Fruit fly (Drosophila melanogaster) whole organism, embryonic: ENCODE data around the gene CG13721.
A peak's percentile ranks its signal among the peaks of the same experiment; 100 is the strongest.

Source experiments
- B-H1 ChIP-seq: fragments of 200-800 bp; sonication (Bioruptor generic); IDR thresholded peaks from 3 replicates; pipeline ENCODE4 v1.3.6; 2022; ENCODE audit warnings: missing biosample characterization, missing genetic modification characterization
- B-H2 ChIP-seq: fragments of 200-800 bp; sonication (Bioruptor generic); optimal IDR thresholded peaks from 2 replicates; lab custom pipeline; 2018; ENCODE audit warnings: missing biosample characterization, mild to moderate bottlenecking, missing genetic modification characterization
- Bteb2 ChIP-seq: fragments of 200-800 bp; sonication (Bioruptor generic); optimal IDR thresholded peaks from 2 replicates; lab custom pipeline; 2016; ENCODE audit warnings: missing biosample characterization, missing genetic modification characterization
- CG10979 ChIP-seq: fragments of 200-800 bp; sonication (Bioruptor generic); optimal IDR thresholded peaks from 2 replicates; lab custom pipeline; 2018; ENCODE audit warnings: missing biosample characterization, mild to moderate bottlenecking, missing genetic modification characterization, moderate library complexity
- CG13424 ChIP-seq: fragments of 200-800 bp; sonication (Bioruptor generic); optimal IDR thresholded peaks from 2 replicates; lab custom pipeline; 2019; ENCODE audit warnings: missing biosample characterization, mild to moderate bottlenecking, missing genetic modification characterization, moderate library complexity
- CG14710 ChIP-seq: fragments of 200-800 bp; sonication (Bioruptor generic); optimal IDR thresholded peaks from 3 replicates; lab custom pipeline; 2019; ENCODE audit warnings: missing biosample characterization, mild to moderate bottlenecking, missing genetic modification characterization, moderate library complexity
- CG15011 ChIP-seq: fragments of 200-800 bp; sonication (Bioruptor generic); optimal IDR thresholded peaks from 3 replicates; lab custom pipeline; 2018; ENCODE audit warnings: missing biosample characterization, mild to moderate bottlenecking, missing genetic modification characterization
- CG17359 ChIP-seq: fragments of 200-800 bp; sonication (Bioruptor generic); optimal IDR thresholded peaks from 3 replicates; lab custom pipeline; 2018; ENCODE audit warnings: missing biosample characterization, mild to moderate bottlenecking, missing genetic modification characterization, moderate library complexity
- CG17568 ChIP-seq: fragments of 200-800 bp; sonication (Bioruptor generic); optimal IDR thresholded peaks from 2 replicates; lab custom pipeline; 2018; ENCODE audit warnings: missing biosample characterization, mild to moderate bottlenecking, missing genetic modification characterization, moderate library complexity
- CG17802 ChIP-seq: fragments of 200-800 bp; sonication (Bioruptor generic); optimal IDR thresholded peaks from 2 replicates; lab custom pipeline; 2018; ENCODE audit warnings: missing biosample characterization, mild to moderate bottlenecking, missing genetic modification characterization, moderate library complexity
- CG3065 ChIP-seq: fragments of 200-800 bp; sonication (Bioruptor generic); optimal IDR thresholded peaks from 2 replicates; lab custom pipeline; 2016; ENCODE audit warnings: missing biosample characterization, missing genetic modification characterization
- CG31224 ChIP-seq: fragments of 200-800 bp; sonication (Bioruptor generic); IDR thresholded peaks from 2 replicates; pipeline ENCODE4 v1.3.6; 2022; ENCODE audit warnings: missing biosample characterization, missing genetic modification characterization
- CG32767 ChIP-seq: fragments of 200-800 bp; sonication (Bioruptor generic); IDR thresholded peaks from 2 replicates; pipeline ENCODE4 v1.3.6; 2022; ENCODE audit warnings: missing biosample characterization, missing genetic modification characterization
- CG34376 ChIP-seq: fragments of 200-800 bp; sonication (Bioruptor generic); optimal IDR thresholded peaks from 2 replicates; lab custom pipeline; 2018; ENCODE audit warnings: missing biosample characterization, mild to moderate bottlenecking, missing genetic modification characterization
- CG4328 ChIP-seq: fragments of 200-800 bp; sonication (Bioruptor generic); optimal IDR thresholded peaks from 3 replicates; lab custom pipeline; 2017; ENCODE audit warnings: missing biosample characterization, missing genetic modification reagents, missing genetic modification characterization
- CG4424 ChIP-seq: fragments of 200-800 bp; sonication (Bioruptor generic); optimal IDR thresholded peaks from 3 replicates; lab custom pipeline; 2016; ENCODE audit warnings: missing biosample characterization, missing genetic modification characterization
- CG4730 ChIP-seq: fragments of 200-800 bp; sonication (Bioruptor generic); IDR thresholded peaks from 2 replicates; pipeline ENCODE4 v1.3.6; 2022; ENCODE audit warnings: missing biosample characterization, missing genetic modification characterization
- CG8281 ChIP-seq: fragments of 200-800 bp; sonication (Bioruptor generic); optimal IDR thresholded peaks from 2 replicates; lab custom pipeline; 2018; ENCODE audit warnings: missing biosample characterization, mild to moderate bottlenecking, missing genetic modification characterization, moderate library complexity
- CG8765 ChIP-seq: fragments of 200-800 bp; sonication (Bioruptor generic); IDR thresholded peaks from 2 replicates; pipeline ENCODE4 v1.3.6; 2022; ENCODE audit warnings: missing biosample characterization, missing genetic modification characterization
- CG9727 ChIP-seq: fragments of 200-800 bp; sonication (Bioruptor generic); optimal IDR thresholded peaks from 3 replicates; lab custom pipeline; 2017; ENCODE audit warnings: missing biosample characterization, mild to moderate bottlenecking, missing genetic modification characterization
- Dbx ChIP-seq: fragments of 200-800 bp; sonication (Bioruptor generic); IDR thresholded peaks from 3 replicates; pipeline ENCODE4 v1.3.6; 2022; ENCODE audit warnings: missing biosample characterization, missing genetic modification characterization
- Drgx ChIP-seq: fragments of 200-800 bp; sonication (Bioruptor generic); IDR thresholded peaks from 2 replicates; pipeline ENCODE4 v1.3.6; 2022; ENCODE audit warnings: missing biosample characterization, missing genetic modification characterization
- Fer2 ChIP-seq: fragments of 200-800 bp; sonication (Bioruptor generic); optimal IDR thresholded peaks from 2 replicates; lab custom pipeline; 2018; ENCODE audit warnings: missing biosample characterization, mild to moderate bottlenecking, missing genetic modification characterization, moderate library complexity
- GATAe ChIP-seq: fragments of 200-800 bp; sonication (Bioruptor generic); conservative IDR thresholded peaks from 2 replicates; pipeline ENCODE4 v1.3.6; 2022; ENCODE audit warnings: missing biosample characterization, missing genetic modification characterization
- HLH3B ChIP-seq: fragments of 200-800 bp; sonication (Bioruptor generic); IDR thresholded peaks from 2 replicates; pipeline ENCODE4 v1.3.6; 2022; ENCODE audit warnings: missing biosample characterization, missing genetic modification characterization
- Hey ChIP-seq: fragments of 200-800 bp; sonication (Bioruptor generic); optimal IDR thresholded peaks from 3 replicates; lab custom pipeline; 2018; ENCODE audit warnings: missing biosample characterization, mild to moderate bottlenecking, missing genetic modification characterization
- Med ChIP-seq: fragments of 200-800 bp; sonication (Bioruptor generic); peaks from one replicate; lab custom pipeline; 2016; ENCODE audit warnings: missing biosample characterization, missing genetic modification characterization, mild to moderate bottlenecking, inconsistent platforms, moderate library complexity
- Sry-β ChIP-seq: fragments of 200-800 bp; sonication (Bioruptor generic); optimal IDR thresholded peaks from 2 replicates; lab custom pipeline; 2018; ENCODE audit warnings: missing biosample characterization, mild to moderate bottlenecking, missing genetic modification characterization, moderate library complexity
- Vsx1 ChIP-seq: fragments of 200-800 bp; sonication (Bioruptor generic); optimal IDR thresholded peaks from 2 replicates; lab custom pipeline; 2017; ENCODE audit warnings: missing biosample characterization, mild to moderate bottlenecking, missing genetic modification characterization, missing genetic modification reagents
- bcd ChIP-seq: fragments of 200-800 bp; sonication (Bioruptor generic); optimal IDR thresholded peaks from 2 replicates; lab custom pipeline; 2017; ENCODE audit warnings: missing biosample characterization, mild to moderate bottlenecking, missing genetic modification characterization
- chm ChIP-seq: fragments of 200-800 bp; sonication (Bioruptor generic); IDR thresholded peaks from 2 replicates; pipeline ENCODE4 v1.3.6; 2022; ENCODE audit warnings: missing biosample characterization, missing genetic modification characterization
- crol ChIP-seq: fragments of 200-800 bp; sonication (Bioruptor generic); IDR thresholded peaks from 2 replicates; pipeline ENCODE4 v1.3.6; 2022; ENCODE audit warnings: missing biosample characterization, missing genetic modification characterization
- dpn ChIP-seq, 2 experiments: fragments of 200-800 bp; sonication (Bioruptor generic); optimal IDR thresholded peaks; 3 replicates each; lab custom pipeline; 2016; ENCODE audit warnings: missing biosample characterization in 2 of 2, missing genetic modification characterization in 2 of 2
- ftz-f1 ChIP-seq: fragments of 200-800 bp; sonication (Bioruptor generic); optimal IDR thresholded peaks from 2 replicates; lab custom pipeline; 2016; ENCODE audit warnings: missing biosample characterization, missing genetic modification characterization
- gsb ChIP-seq: fragments of 200-800 bp; sonication (Bioruptor generic); IDR thresholded peaks from 2 replicates; pipeline ENCODE4 v1.3.6; 2022; ENCODE audit warnings: missing biosample characterization, missing genetic modification characterization
- h ChIP-seq: fragments of >200 bp; optimal IDR thresholded peaks from 2 replicates; lab custom pipeline; 2017
- hbn ChIP-seq: fragments of 200-800 bp; sonication (Bioruptor generic); IDR thresholded peaks from 2 replicates; pipeline ENCODE4 v1.3.6; 2022; ENCODE audit warnings: missing biosample characterization, missing genetic modification characterization; ENCODE audit not compliant: partially characterized antibody
- hth ChIP-seq: fragments of >200 bp; optimal IDR thresholded peaks from 2 replicates; lab custom pipeline; 2017; ENCODE audit warnings: inconsistent platforms
- mld ChIP-seq: fragments of 200-800 bp; sonication (Bioruptor generic); IDR thresholded peaks from 3 replicates; pipeline ENCODE4 v1.3.6; 2022; ENCODE audit warnings: missing biosample characterization, missing genetic modification characterization; ENCODE audit not compliant: partially characterized antibody
- nmo ChIP-seq: fragments of 200-800 bp; sonication (Bioruptor generic); optimal IDR thresholded peaks from 2 replicates; lab custom pipeline; 2018; ENCODE audit warnings: missing biosample characterization, mild to moderate bottlenecking, missing genetic modification characterization, moderate library complexity
- pb ChIP-seq: fragments of 200-800 bp; sonication (Bioruptor generic); optimal IDR thresholded peaks from 3 replicates; lab custom pipeline; 2016; ENCODE audit warnings: missing biosample characterization, missing genetic modification characterization
- pho ChIP-seq: fragments of 200-800 bp; sonication (Bioruptor generic); optimal IDR thresholded peaks from 2 replicates; lab custom pipeline; 2016; ENCODE audit warnings: missing biosample characterization, missing genetic modification characterization
- pita ChIP-seq: fragments of 200-800 bp; sonication (Bioruptor generic); optimal IDR thresholded peaks from 2 replicates; lab custom pipeline; 2017; ENCODE audit warnings: missing biosample characterization, mild to moderate bottlenecking, missing genetic modification characterization
- pros ChIP-seq: fragments of 200-800 bp; sonication (Bioruptor generic); optimal IDR thresholded peaks from 3 replicates; lab custom pipeline; 2019; ENCODE audit warnings: missing biosample characterization, mild to moderate bottlenecking, missing genetic modification characterization, moderate library complexity
- sens ChIP-seq: fragments of 200-800 bp; sonication (Bioruptor generic); peaks from one replicate; lab custom pipeline; 2016; ENCODE audit warnings: missing biosample characterization, missing genetic modification characterization
- seq ChIP-seq: fragments of 200-800 bp; sonication (Bioruptor generic); IDR thresholded peaks from 2 replicates; pipeline ENCODE4 v1.3.6; 2022; ENCODE audit warnings: missing biosample characterization, missing genetic modification characterization
- sr ChIP-seq: fragments of 200-800 bp; sonication (Bioruptor generic); IDR thresholded peaks from 3 replicates; pipeline ENCODE4 v1.3.6; 2022; ENCODE audit warnings: missing biosample characterization, missing genetic modification characterization
- stwl ChIP-seq: fragments of 200-800 bp; sonication (Bioruptor generic); optimal IDR thresholded peaks from 3 replicates; lab custom pipeline; 2018; ENCODE audit warnings: missing biosample characterization, mild to moderate bottlenecking, missing genetic modification characterization, moderate library complexity
- tin ChIP-seq: fragments of 200-800 bp; sonication (Bioruptor generic); optimal IDR thresholded peaks from 3 replicates; lab custom pipeline; 2016; ENCODE audit warnings: missing biosample characterization, missing genetic modification characterization
- tll ChIP-seq, 2 experiments: fragments of 200-800 bp in 1 of 2; fragments of >200 bp in 1 of 2; sonication (Bioruptor generic) in 1 of 2; optimal IDR thresholded peaks; 2 replicates each; lab custom pipeline; 2017 to 2019; ENCODE audit warnings: missing biosample characterization in 2 of 2, missing genetic modification characterization in 2 of 2, mild to moderate bottlenecking in 1 of 2, moderate library complexity in 1 of 2
- usp ChIP-seq: fragments of >200 bp; optimal IDR thresholded peaks from 2 replicates; lab custom pipeline; 2017; ENCODE audit warnings: missing biosample characterization, missing genetic modification characterization

The CG13721 gene

dm6 chr3L:4474946-4475470 lies 22.6 kb downstream of the CG13721 start (continued):
- peak; percentile 91 for TF ChIP-seq Vsx1 (GFP tag; lab: Kevin White, UChicago)
- no peak for TF ChIP-seq usp (GFP tag; lab: Kevin White, UChicago)
- peak; percentile 62 for TF ChIP-seq CG17802 (tag; lab: Kevin White, UChicago)
- peak; percentile 96 for TF ChIP-seq sens (GFP tag; lab: Kevin White, UChicago)
- no peak for TF ChIP-seq CG8765
- TF ChIP-seq h = no peak
- no peak for TF ChIP-seq crol (GFP tag; lab: Robert Waterston, UW)
- peak; percentile 40; the same call in 1 of the 2 replicates for TF ChIP-seq HLH3B (GFP tag; lab: Robert Waterston, UW)
- TF ChIP-seq CG31224 (GFP tag; lab: Robert Waterston, UW) = 0 out of 2 replicates have a peak, but pooled peaks have one; percentile 34
- 0 out of 3 replicates have a peak, but pooled peaks have one; percentile 50 for TF ChIP-seq Dbx (GFP tag; lab: Robert Waterston, UW)
- no peak for TF ChIP-seq hth (lab: Kevin White, UChicago)
- TF ChIP-seq CG4328 = peak; percentile 84
- peak; percentile 99 for TF ChIP-seq Med (GFP tag; lab: Kevin White, UChicago)
- peak; percentile 42 to 67 for TF ChIP-seq dpn (GFP tag; optimal IDR thresholded peaks at IDR 0.05; lab: Kevin White, UChicago)
- TF ChIP-seq pita = no peak
- peak; percentile 75 for TF ChIP-seq seq (GFP tag; lab: Robert Waterston, UW)
- TF ChIP-seq B-H1 (GFP tag; lab: Robert Waterston, UW) = peak; percentile 39; the same call in 1 of the 3 replicates
- TF ChIP-seq tll (GFP tag; optimal IDR thresholded peaks at IDR 0.05; lab: Kevin White, UChicago) = no peak
- TF ChIP-seq Bteb2 (GFP tag; lab: Kevin White, UChicago) = peak; percentile 78
- TF ChIP-seq tin (GFP tag; lab: Kevin White, UChicago) = peak; percentile 55
- TF ChIP-seq CG4730 (GFP tag; lab: Robert Waterston, UW) = no peak
- peak; percentile 73 for TF ChIP-seq Fer2 (tag; lab: Kevin White, UChicago)
- TF ChIP-seq CG8281 (tag; lab: Kevin White, UChicago) = peak; percentile 63
- peak; percentile 86 for TF ChIP-seq CG15011 (GFP tag; lab: Kevin White, UChicago)
- no peak for TF ChIP-seq ftz-f1
- no peak; the same call in 1 of the 2 replicates for TF ChIP-seq Drgx
- TF ChIP-seq GATAe (GFP tag; lab: Robert Waterston, UW) = no peak
- 0 out of 2 replicates have a peak, but pooled peaks have one; percentile 22 for TF ChIP-seq gsb (GFP tag; lab: Robert Waterston, UW)
- TF ChIP-seq Hey = peak; percentile 79
- TF ChIP-seq CG34376 (GFP tag; lab: Kevin White, UChicago) = peak; percentile 96
- no peak for TF ChIP-seq CG14710 (tag; lab: Kevin White, UChicago)
- peak; percentile 92 for TF ChIP-seq B-H2
- TF ChIP-seq CG4424 (GFP tag; lab: Kevin White, UChicago) = peak; percentile 80
- no peak for TF ChIP-seq pros (GFP tag; lab: Kevin White, UChicago)
- peak; percentile 39 for TF ChIP-seq CG3065 (GFP tag; lab: Kevin White, UChicago)
- peak; percentile 68 for TF ChIP-seq CG9727 (GFP tag; lab: Kevin White, UChicago)
- peak; percentile 86 for TF ChIP-seq CG17359
- TF ChIP-seq nmo (GFP tag; lab: Kevin White, UChicago) = peak; percentile 34
- peak; percentile 67 for TF ChIP-seq Sry-β (GFP tag; lab: Kevin White, UChicago)
- TF ChIP-seq chm (GFP tag; lab: Robert Waterston, UW) = peak; percentile 89; the same call in 1 of the 2 replicates
- TF ChIP-seq CG32767 (GFP tag; lab: Robert Waterston, UW) = peak; percentile 35; the same call in 1 of the 2 replicates
- TF ChIP-seq CG10979 = no peak
- TF ChIP-seq bcd (GFP tag; lab: Kevin White, UChicago) = peak; percentile 79
- TF ChIP-seq stwl (tag; lab: Kevin White, UChicago) = peak; percentile 27
- no peak for TF ChIP-seq hbn (GFP tag; lab: Robert Waterston, UW)
- peak; percentile 64 for TF ChIP-seq CG13424 (tag; lab: Kevin White, UChicago)
- TF ChIP-seq pho = peak; percentile 33
- TF ChIP-seq pb (GFP tag; lab: Kevin White, UChicago) = peak; percentile 63
- peak; percentile 98 for TF ChIP-seq CG17568
- peak; percentile 80 for TF ChIP-seq sr (GFP tag; lab: Robert Waterston, UW)
- no peak for TF ChIP-seq mld (GFP tag; lab: Robert Waterston, UW)
